Fruit fly (Drosophila melanogaster): ENCODE data around the gene Kap-alpha3.

Kap-alpha3 gene

dm6 chr3R:9555334-9555974 lies 22.1 kb downstream of the Kap-alpha3 start, which contains the start of the genes CG9386 and BckdhA (continued):
- TF ChIP-seq CG15479 (GFP tag; optimal IDR thresholded peaks at IDR 0.05) (no peak), wor (GFP tag; IDR thresholded peaks at IDR 0.05) (no peak), unc-4 (GFP tag; IDR thresholded peaks at IDR 0.05; ENCODE audit: partially characterized antibody) (peak; percentile 73), oc (tag; optimal IDR thresholded peaks at IDR 0.05) (no peak), CG17612 (GFP tag; IDR thresholded peaks at IDR 0.05) (no peak), Fer2 (tag; optimal IDR thresholded peaks at IDR 0.05) (peak; percentile 12), CG4854 (GFP tag; optimal IDR thresholded peaks at IDR 0.05) (no peak), gsb (GFP tag; IDR thresholded peaks at IDR 0.05) (no peak), CG13624 (GFP tag; optimal IDR thresholded peaks at IDR 0.05) (peak; percentile 68), Bteb2 (GFP tag; optimal IDR thresholded peaks at IDR 0.05) (peak; percentile 35), Dp (GFP tag; optimal IDR thresholded peaks at IDR 0.05) (peak; percentile 77), mirr (GFP tag; optimal IDR thresholded peaks at IDR 0.05) (no peak), h (optimal IDR thresholded peaks at IDR 0.05) (no peak), MBD-R2 (GFP tag; IDR thresholded peaks at IDR 0.05) (peak; percentile 49), CG1603 (tag; optimal IDR thresholded peaks at IDR 0.05) (no peak), pb (GFP tag; optimal IDR thresholded peaks at IDR 0.05) (no peak), CG15696 (tag; optimal IDR thresholded peaks at IDR 0.05) (peak; percentile 38), al (GFP tag; IDR thresholded peaks at IDR 0.05) (peak; percentile 29; the same call in 1 of the 2 replicates), CG4360 (GFP tag; IDR thresholded peaks at IDR 0.05) (no peak), Ets97D (GFP tag; optimal IDR thresholded peaks at IDR 0.05) (peak; percentile 35), dpn (GFP tag; optimal IDR thresholded peaks at IDR 0.05) (peak; percentile 59 to 64), CG12942 (GFP tag; optimal IDR thresholded peaks at IDR 0.05) (peak; percentile 65), PHDP (tag; optimal IDR thresholded peaks at IDR 0.05) (peak; percentile 31), CG10654 (GFP tag; optimal IDR thresholded peaks at IDR 0.05) (peak; percentile 45), CG15514 (GFP tag; optimal IDR thresholded peaks at IDR 0.05) (peak; percentile 50), mld (GFP tag; IDR thresholded peaks at IDR 0.05; ENCODE audit: partially characterized antibody) (no peak), croc (GFP tag; conservative IDR thresholded peaks at IDR 0.05) (no peak), CHES-1-like (GFP tag; optimal IDR thresholded peaks at IDR 0.05) (peak; percentile 61), esg (GFP tag; conservative IDR thresholded peaks at IDR 0.05) (no peak), Rfx (GFP tag; IDR thresholded peaks at IDR 0.05) (peak; percentile 72), amos (GFP tag; IDR thresholded peaks at IDR 0.05; ENCODE audit: partially characterized antibody) (peak; percentile 67; the same call in 1 of the 2 replicates), CG3838 (GFP tag; optimal IDR thresholded peaks at IDR 0.05) (no peak), CG8765 (GFP tag; IDR thresholded peaks at IDR 0.05) (0 out of 2 replicates have a peak, but pooled peaks have one; percentile 14), CG18262 (tag; optimal IDR thresholded peaks at IDR 0.05) (peak; percentile 56), CG15601 (tag; optimal IDR thresholded peaks at IDR 0.05) (peak; percentile 38), bab2 (GFP tag; optimal IDR thresholded peaks at IDR 0.05) (peak; percentile 65), nom (GFP tag; optimal IDR thresholded peaks at IDR 0.05) (no peak), br (optimal IDR thresholded peaks at IDR 0.05) (no peak), CG14667 (GFP tag; IDR thresholded peaks at IDR 0.05) (no peak), CG12155 (GFP tag; optimal IDR thresholded peaks at IDR 0.05) (peak; percentile 50), hth (optimal IDR thresholded peaks at IDR 0.05) (no peak), NfI (GFP tag; optimal IDR thresholded peaks at IDR 0.05) (peak; percentile 63), CG9437 (GFP tag; optimal IDR thresholded peaks at IDR 0.05) (peak; percentile 77), nerfin-2 (GFP tag; IDR thresholded peaks at IDR 0.05; ENCODE audit: partially characterized antibody) (peak; percentile 60; the same call in 1 of the 2 replicates), Hr39 (optimal IDR thresholded peaks at IDR 0.05) (no peak), CG11398 (GFP tag; optimal IDR thresholded peaks at IDR 0.05) (no peak), az2 (GFP tag; optimal IDR thresholded peaks at IDR 0.05) (peak; percentile 37), CG30431 (GFP tag; optimal IDR thresholded peaks at IDR 0.05) (no peak), NK7.1 (GFP tag; optimal IDR thresholded peaks at IDR 0.05) (no peak), CG33213 (GFP tag; optimal IDR thresholded peaks at IDR 0.05) (peak; percentile 17), CG1233 (GFP tag; optimal IDR thresholded peaks at IDR 0.05) (no peak)

Measured in whole organism, embryonic.